Worm (Caenorhabditis elegans): Measurements from ENCODE around the gene gpr-1.

Gene gpr-1

ce11 chrIII:8678371-8678770, 49.6 kb downstream of the gpr-1 start (continued):
- TF ChIP-seq efl-1 (GFP tag; optimal IDR thresholded peaks at IDR 0.05) (peak; percentile 39), ceh-91 (GFP tag; IDR thresholded peaks at IDR 0.05) (0 out of 2 replicates have a peak, but pooled peaks have one; percentile 33), nhr-27 (tag; optimal IDR thresholded peaks at IDR 0.05) (no peak), attf-3 (GFP tag; conservative IDR thresholded peaks at IDR 0.05) (peak; percentile 53), pbrm-1 (GFP tag; IDR thresholded peaks at IDR 0.05) (peak; percentile 75), ama-1 (optimal IDR thresholded peaks at IDR 0.05) (no peak), ama-1 (GFP tag; optimal IDR thresholded peaks at IDR 0.05) (peak; percentile 70 to 89), T26A5.8 (tag; optimal IDR thresholded peaks at IDR 0.05) (no peak), ztf-18 (tag; optimal IDR thresholded peaks at IDR 0.05) (peak; percentile 76), madf-8 (GFP tag; conservative IDR thresholded peaks at IDR 0.05) (peak; percentile 32; the same call in 1 of the 2 replicates), dpff-1 (tag; optimal IDR thresholded peaks at IDR 0.05) (peak; percentile 32), ceh-40 (GFP tag; IDR thresholded peaks at IDR 0.05) (peak; percentile 64; the same call in 1 of the 2 replicates), bed-1 (GFP tag; IDR thresholded peaks at IDR 0.05) (no peak), lir-1 (GFP tag; conservative IDR thresholded peaks at IDR 0.05) (peak; percentile 51; the same call in 1 of the 2 replicates), ets-4 (GFP tag; optimal IDR thresholded peaks at IDR 0.05) (no peak), nhr-80 (tag; optimal IDR thresholded peaks at IDR 0.05) (peak; percentile 34), ztf-6 (GFP tag; IDR thresholded peaks at IDR 0.05) (peak; percentile 36; the same call in 1 of the 2 replicates), egrh-3 (GFP tag; IDR thresholded peaks at IDR 0.05) (0 out of 2 replicates have a peak, but pooled peaks have one; percentile 19), ztf-22 (GFP tag; optimal IDR thresholded peaks at IDR 0.05) (no peak), Y95B8A.8 (GFP tag; IDR thresholded peaks at IDR 0.05) (0 out of 2 replicates have a peak, but pooled peaks have one; percentile 46), mes-4 (tag; optimal IDR thresholded peaks at IDR 0.05) (peak; percentile 52), hmg-20 (GFP tag; IDR thresholded peaks at IDR 0.05) (peak; percentile 85), snpc-1.1 (tag; optimal IDR thresholded peaks at IDR 0.05; ENCODE audit: insufficient read depth) (peak; percentile 44), nfyb-1 (GFP tag; IDR thresholded peaks at IDR 0.05) (peak; percentile 84), mcd-1 (GFP tag; IDR thresholded peaks at IDR 0.05) (peak; percentile 75), madf-10 (tag; optimal IDR thresholded peaks at IDR 0.05) (peak; percentile 70), akir-1 (GFP tag; optimal IDR thresholded peaks at IDR 0.05) (peak; percentile 47), aptf-3 (GFP tag; IDR thresholded peaks at IDR 0.05) (peak; percentile 68; the same call in 1 of the 2 replicates), mel-28 (tag; optimal IDR thresholded peaks at IDR 0.05; ENCODE audit: borderline replicate concordance) (peak; percentile 22), let-607 (tag; optimal IDR thresholded peaks at IDR 0.05) (peak; percentile 26 to 51), lin-54 (GFP tag; optimal IDR thresholded peaks at IDR 0.05) (peak; percentile 66), tbx-9 (tag; optimal IDR thresholded peaks at IDR 0.05; ENCODE audit: borderline replicate concordance) (no peak), somi-1 (GFP tag; optimal IDR thresholded peaks at IDR 0.05) (peak; percentile 54), pha-4 (tag; optimal IDR thresholded peaks at IDR 0.05) (no peak), F37B4.10 (GFP tag; IDR thresholded peaks at IDR 0.05) (no peak), ZK185.1 (tag; optimal IDR thresholded peaks at IDR 0.05; ENCODE audit: poor library complexity, severe bottlenecking) (peak; percentile 93), sdz-38 (tag; optimal IDR thresholded peaks at IDR 0.05) (no peak), hlh-26 (GFP tag; conservative IDR thresholded peaks at IDR 0.05) (no peak), F57A8.1 (GFP tag; optimal IDR thresholded peaks at IDR 0.05) (peak; percentile 15), egl-18 (GFP tag; IDR thresholded peaks at IDR 0.05) (no peak), F55B11.4 (tag; optimal IDR thresholded peaks at IDR 0.05; ENCODE audit: borderline replicate concordance, insufficient read depth) (no peak), xnd-1 (tag; optimal IDR thresholded peaks at IDR 0.05) (peak; percentile 12), K11D2.4 (GFP tag; IDR thresholded peaks at IDR 0.05) (peak; percentile 63), nfya-2 (GFP tag; IDR thresholded peaks at IDR 0.05) (no peak), hmg-1.2 (GFP tag; IDR thresholded peaks at IDR 0.05) (peak; percentile 80), madf-6 (GFP tag; IDR thresholded peaks at IDR 0.05) (peak; percentile 66), snpc-3.4 (tag; optimal IDR thresholded peaks at IDR 0.05) (peak; percentile 53), B0035.1 (tag; optimal IDR thresholded peaks at IDR 0.05) (peak; percentile 61)

All from whole organism, young adult.